Worm (Caenorhabditis elegans): ENCODE measurements around the gene mac-1.
A peak's percentile ranks its signal among the peaks of the same experiment; 100 is the strongest.

mac-1 gene

ce11 chrII:13291406-13292124 lies 29.1 kb downstream of the mac-1 start (continued):
- peak; percentile 2 for TF ChIP-seq nhr-102 (tag; optimal IDR thresholded peaks at IDR 0.05)
- peak in 1 of 2 experiments; percentile 99 for TF ChIP-seq unc-62 (GFP tag; optimal IDR thresholded peaks at IDR 0.05 in 1 of 2)
- no peak for TF ChIP-seq unc-62 (tag; optimal IDR thresholded peaks at IDR 0.05)
- TF ChIP-seq skn-1 (tag; optimal IDR thresholded peaks at IDR 0.05) = no peak
- no peak for TF ChIP-seq ctbp-1 (GFP tag; IDR thresholded peaks at IDR 0.05)
- peak; percentile 95 for TF ChIP-seq aha-1 (tag)
- no peak for TF ChIP-seq ZK546.5 (tag; optimal IDR thresholded peaks at IDR 0.05)
- TF ChIP-seq nhr-6 (tag; optimal IDR thresholded peaks at IDR 0.05) = peak; percentile 5
- no peak for TF ChIP-seq Y5F2A.4 (GFP tag; optimal IDR thresholded peaks at IDR 0.05)
- peak; percentile 37 for TF ChIP-seq nhr-48 (tag; optimal IDR thresholded peaks at IDR 0.05)
- peak; percentile 36 for TF ChIP-seq lin-38 (GFP tag; IDR thresholded peaks at IDR 0.05)
- peak; percentile 26 to 56 for TF ChIP-seq lsy-2 (tag; optimal IDR thresholded peaks at IDR 0.05)
- TF ChIP-seq nhr-41 (GFP tag; IDR thresholded peaks at IDR 0.05) = no peak

DNA sequence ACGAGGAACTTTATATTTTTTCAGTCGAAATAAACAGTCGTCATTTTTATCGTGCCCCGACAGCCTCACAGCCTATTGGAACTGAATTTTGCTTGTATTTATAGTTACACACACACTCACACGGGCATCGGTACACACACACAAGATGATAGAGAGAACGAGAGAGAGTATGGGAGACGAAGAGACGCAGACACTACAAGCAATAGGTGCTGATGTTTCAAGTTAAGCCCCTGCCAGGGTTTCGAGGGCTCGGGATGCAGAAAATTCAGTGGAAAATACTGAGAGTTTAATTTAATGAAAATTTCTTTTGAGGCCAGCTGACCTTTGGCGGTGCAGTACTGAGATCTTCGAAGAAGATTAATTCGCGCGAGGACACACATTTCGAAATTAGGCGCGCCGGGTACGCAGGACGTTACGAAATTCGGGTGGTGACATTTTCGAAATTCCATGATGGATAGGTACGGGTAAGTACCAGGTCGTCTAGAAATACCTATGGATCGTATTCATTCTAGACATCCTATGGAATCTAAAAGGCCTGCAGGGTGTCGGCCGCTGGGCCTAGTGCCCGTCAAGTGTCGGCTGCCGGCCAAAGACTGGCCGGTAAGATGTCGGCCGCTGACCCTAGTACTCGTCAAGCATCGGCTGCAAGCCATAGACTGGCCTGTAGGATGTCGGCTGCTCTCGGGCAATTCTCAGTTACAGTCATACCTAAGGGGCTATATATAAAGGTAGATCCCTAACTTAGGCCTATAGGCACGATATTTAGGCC lies 30.0 kb downstream of the mac-1 start:
- peak in 1 of 2 experiments; percentile 84 for TF ChIP-seq unc-62 (GFP tag; optimal IDR thresholded peaks at IDR 0.05 in 1 of 2)
- no peak for TF ChIP-seq unc-62 (tag; optimal IDR thresholded peaks at IDR 0.05)
- peak; percentile 75 for TF ChIP-seq aha-1 (tag)
- TF ChIP-seq T26A8.4 (GFP tag; IDR thresholded peaks at IDR 0.05) = 0 out of 2 replicates have a peak, but pooled peaks have one; percentile 8
- TF ChIP-seq nhr-28 (tag; optimal IDR thresholded peaks at IDR 0.05) = peak; percentile 17
- TF ChIP-seq D1046.2 (GFP tag; IDR thresholded peaks at IDR 0.05) = peak; percentile 38; the same call in 1 of the 2 replicates
- peak; percentile 48 for TF ChIP-seq set-16 (GFP tag; IDR thresholded peaks at IDR 0.05)
- no peak for TF ChIP-seq nhr-25 (tag; optimal IDR thresholded peaks at IDR 0.05; ENCODE audit: borderline replicate concordance, insufficient read depth)
- peak; percentile 2 for TF ChIP-seq dve-1 (tag; optimal IDR thresholded peaks at IDR 0.05; ENCODE audit: insufficient read depth)
- TF ChIP-seq cey-2 (tag; optimal IDR thresholded peaks at IDR 0.05; ENCODE audit: borderline replicate concordance, insufficient read depth) = no peak
- TF ChIP-seq daf-16 (GFP tag; optimal IDR thresholded peaks at IDR 0.05) = no peak
- TF ChIP-seq daf-16 (tag; optimal IDR thresholded peaks at IDR 0.05) = peak; percentile 12
- 0 out of 2 replicates have a peak, but pooled peaks have one; percentile 8 for TF ChIP-seq tag-97 (GFP tag; IDR thresholded peaks at IDR 0.05)
- no peak for TF ChIP-seq vab-7 (GFP tag; IDR thresholded peaks at IDR 0.05)

ce11 chrII:13289891-13290290 lies 30.8 kb downstream of the mac-1 start:
- TF ChIP-seq T20F7.1 (GFP tag; optimal IDR thresholded peaks at IDR 0.05) (no peak), set-16 (GFP tag; IDR thresholded peaks at IDR 0.05) (peak; percentile 64), pqm-1 (tag; optimal IDR thresholded peaks at IDR 0.05) (no peak), F44E2.7 (GFP tag; IDR thresholded peaks at IDR 0.05) (0 out of 2 replicates have a peak, but pooled peaks have one; percentile 43), D1046.2 (GFP tag; IDR thresholded peaks at IDR 0.05) (0 out of 2 replicates have a peak, but pooled peaks have one; percentile 21), dmd-8 (GFP tag; IDR thresholded peaks at IDR 0.05) (peak; percentile 33; the same call in 1 of the 2 replicates), lin-13 (GFP tag; optimal IDR thresholded peaks at IDR 0.05) (peak; percentile 3)

ce11 chrII:13285729-13286128 lies 35.0 kb downstream of the mac-1 start, which contains the start of gene ztf-22:
ztf-22 (minus strand) TSS chrII:13285829.
- TF ChIP-seq nhr-6 (tag; optimal IDR thresholded peaks at IDR 0.05) = no peak
- TF ChIP-seq F26F4.8 (GFP tag; conservative IDR thresholded peaks at IDR 0.05) = no peak
- no peak for TF ChIP-seq aly-2 (tag; optimal IDR thresholded peaks at IDR 0.05)
- no peak for TF ChIP-seq daf-8 (GFP tag; IDR thresholded peaks at IDR 0.05)
- no peak for TF ChIP-seq aha-1 (tag)
- no peak for TF ChIP-seq mdl-1 (tag; optimal IDR thresholded peaks at IDR 0.05)
- TF ChIP-seq nhr-111 (GFP tag; optimal IDR thresholded peaks at IDR 0.05) = no peak
- no peak for TF ChIP-seq Y75B8A.6 (GFP tag; IDR thresholded peaks at IDR 0.05)
- TF ChIP-seq daf-16 (GFP tag; optimal IDR thresholded peaks at IDR 0.05) = no peak
- TF ChIP-seq daf-16 (tag; optimal IDR thresholded peaks at IDR 0.05) = no peak
- no peak for TF ChIP-seq F37D6.2 (tag; optimal IDR thresholded peaks at IDR 0.05)
- TF ChIP-seq lin-15B (tag; optimal IDR thresholded peaks at IDR 0.05) = no peak
- no peak for TF ChIP-seq D1046.2 (GFP tag; IDR thresholded peaks at IDR 0.05)
- no peak for TF ChIP-seq nhr-42 (GFP tag; IDR thresholded peaks at IDR 0.05)
